Fruit fly (Drosophila melanogaster) whole organism, embryonic: Measurements from ENCODE around the gene scyl.

Experiments used
- CG10147 ChIP-seq: fragments of 200-800 bp; sonication (Bioruptor generic); optimal IDR thresholded peaks from 2 replicates; lab custom pipeline; 2019; ENCODE audit warnings: missing biosample characterization, mild to moderate bottlenecking, missing genetic modification characterization, moderate library complexity
- CG10209 ChIP-seq: fragments of 200-800 bp; sonication (Bioruptor generic); optimal IDR thresholded peaks from 3 replicates; lab custom pipeline; 2017; ENCODE audit warnings: missing biosample characterization, mild to moderate bottlenecking, missing genetic modification characterization, missing genetic modification reagents
- CG1024 ChIP-seq: fragments of 200-800 bp; sonication (Bioruptor generic); IDR thresholded peaks from 2 replicates; pipeline ENCODE4 v1.3.6; 2022; ENCODE audit warnings: missing biosample characterization, missing genetic modification characterization
- CG11456 ChIP-seq: fragments of 200-800 bp; sonication (Bioruptor generic); IDR thresholded peaks from 3 replicates; pipeline ENCODE4 v1.3.6; 2022; ENCODE audit warnings: missing biosample characterization, missing genetic modification characterization
- CG12769 ChIP-seq: fragments of 200-800 bp; sonication (Bioruptor generic); optimal IDR thresholded peaks from 2 replicates; lab custom pipeline; 2019; ENCODE audit warnings: missing biosample characterization, mild to moderate bottlenecking, missing genetic modification characterization, moderate library complexity
- CG1529 ChIP-seq: fragments of 200-800 bp; sonication (Bioruptor generic); optimal IDR thresholded peaks from 3 replicates; lab custom pipeline; 2018; ENCODE audit warnings: missing biosample characterization, missing genetic modification characterization
- CG16779 ChIP-seq: fragments of 200-800 bp; sonication (Bioruptor generic); IDR thresholded peaks from 2 replicates; pipeline ENCODE4 v1.3.6; 2022; ENCODE audit warnings: missing biosample characterization, missing genetic modification characterization
- CG17568 ChIP-seq: fragments of 200-800 bp; sonication (Bioruptor generic); optimal IDR thresholded peaks from 2 replicates; lab custom pipeline; 2018; ENCODE audit warnings: missing biosample characterization, mild to moderate bottlenecking, missing genetic modification characterization, moderate library complexity
- CG1792 ChIP-seq: fragments of 200-800 bp; sonication (Bioruptor generic); optimal IDR thresholded peaks from 2 replicates; lab custom pipeline; 2016; ENCODE audit warnings: missing biosample characterization, missing genetic modification characterization
- CG2712 ChIP-seq: fragments of 200-800 bp; optimal IDR thresholded peaks from 3 replicates; lab custom pipeline; 2019; ENCODE audit warnings: missing biosample characterization, mild to moderate bottlenecking, missing genetic modification characterization, moderate library complexity
- CG30431 ChIP-seq: fragments of 200-800 bp; sonication (Bioruptor generic); optimal IDR thresholded peaks from 2 replicates; lab custom pipeline; 2017; ENCODE audit warnings: missing biosample characterization, missing genetic modification characterization
- CG31365 ChIP-seq: fragments of 200-800 bp; sonication (Bioruptor generic); optimal IDR thresholded peaks from 2 replicates; lab custom pipeline; 2018; ENCODE audit warnings: missing biosample characterization, mild to moderate bottlenecking, missing genetic modification characterization
- CG31441 ChIP-seq: fragments of 200-800 bp; sonication (Bioruptor generic); IDR thresholded peaks from 2 replicates; pipeline ENCODE4 v1.3.6; 2022; ENCODE audit warnings: missing biosample characterization, missing genetic modification characterization
- CG3995 ChIP-seq: fragments of 200-800 bp; sonication (Bioruptor generic); optimal IDR thresholded peaks from 3 replicates; lab custom pipeline; 2016; ENCODE audit warnings: missing biosample characterization, missing genetic modification characterization
- CG4730 ChIP-seq: fragments of 200-800 bp; sonication (Bioruptor generic); IDR thresholded peaks from 2 replicates; pipeline ENCODE4 v1.3.6; 2022; ENCODE audit warnings: missing biosample characterization, missing genetic modification characterization
- CG5245 ChIP-seq: fragments of 200-800 bp; sonication (Bioruptor generic); optimal IDR thresholded peaks from 3 replicates; lab custom pipeline; 2016; ENCODE audit warnings: missing biosample characterization, missing genetic modification characterization
- CG6272 ChIP-seq: fragments of 200-800 bp; sonication (Bioruptor generic); IDR thresholded peaks from 2 replicates; pipeline ENCODE4 v1.3.6; 2022; ENCODE audit warnings: missing biosample characterization, missing genetic modification characterization
- CG6683 ChIP-seq: fragments of 200-800 bp; sonication (Bioruptor generic); optimal IDR thresholded peaks from 2 replicates; lab custom pipeline; 2017; ENCODE audit warnings: missing biosample characterization, mild to moderate bottlenecking, missing genetic modification characterization, missing genetic modification reagents
- CG7357 ChIP-seq: fragments of 200-800 bp; sonication (Bioruptor generic); IDR thresholded peaks from 3 replicates; pipeline ENCODE4 v1.3.6; 2022; ENCODE audit warnings: missing biosample characterization, missing genetic modification characterization
- CG8388 ChIP-seq: fragments of 200-800 bp; sonication (Bioruptor generic); optimal IDR thresholded peaks from 2 replicates; lab custom pipeline; 2019; ENCODE audit warnings: missing biosample characterization, mild to moderate bottlenecking, missing genetic modification characterization, moderate library complexity
- CG9215 ChIP-seq: fragments of 200-800 bp; sonication (Bioruptor generic); IDR thresholded peaks from 2 replicates; pipeline ENCODE4 v1.3.6; 2022; ENCODE audit warnings: missing biosample characterization, missing genetic modification characterization
- CG9797 ChIP-seq: fragments of 200-800 bp; sonication (Bioruptor generic); optimal IDR thresholded peaks from 3 replicates; lab custom pipeline; 2018; ENCODE audit warnings: missing biosample characterization, mild to moderate bottlenecking, missing genetic modification characterization
- Dbx ChIP-seq: fragments of 200-800 bp; sonication (Bioruptor generic); IDR thresholded peaks from 3 replicates; pipeline ENCODE4 v1.3.6; 2022; ENCODE audit warnings: missing biosample characterization, missing genetic modification characterization
- Fer3 ChIP-seq: fragments of 200-800 bp; sonication (Bioruptor generic); optimal IDR thresholded peaks from 2 replicates; lab custom pipeline; 2018; ENCODE audit warnings: missing biosample characterization, mild to moderate bottlenecking, missing genetic modification characterization, moderate library complexity
- MESR4 ChIP-seq: fragments of 200-800 bp; sonication (Bioruptor generic); optimal IDR thresholded peaks from 2 replicates; lab custom pipeline; 2018; ENCODE audit warnings: missing biosample characterization, mild to moderate bottlenecking, missing genetic modification characterization, moderate library complexity
- Nf-YB ChIP-seq: fragments of 200-800 bp; sonication (Bioruptor generic); optimal IDR thresholded peaks from 3 replicates; lab custom pipeline; 2019; ENCODE audit warnings: missing biosample characterization, mild to moderate bottlenecking, missing genetic modification characterization, moderate library complexity
- Side ChIP-seq: fragments of 200-800 bp; sonication (Bioruptor generic); optimal IDR thresholded peaks from 2 replicates; lab custom pipeline; 2016; ENCODE audit warnings: missing biosample characterization, missing genetic modification characterization
- Ssrp ChIP-seq: fragments of 200-800 bp; sonication (Bioruptor generic); optimal IDR thresholded peaks from 2 replicates; lab custom pipeline; 2018; ENCODE audit warnings: missing biosample characterization, mild to moderate bottlenecking, missing genetic modification characterization, moderate library complexity
- croc ChIP-seq: fragments of 200-800 bp; sonication (Bioruptor generic); conservative IDR thresholded peaks from 3 replicates; pipeline ENCODE4 v1.3.6; 2022; ENCODE audit warnings: missing biosample characterization, missing genetic modification characterization
- cwo ChIP-seq: fragments of 200-800 bp; sonication (Bioruptor generic); optimal IDR thresholded peaks from 3 replicates; lab custom pipeline; 2017; ENCODE audit warnings: missing biosample characterization, missing genetic modification characterization, mild to moderate bottlenecking, moderate library complexity, missing genetic modification reagents
- danr ChIP-seq: fragments of 200-800 bp; sonication (Bioruptor generic); IDR thresholded peaks from 2 replicates; pipeline ENCODE4 v1.3.6; 2022; ENCODE audit warnings: missing biosample characterization, missing genetic modification characterization
- dati ChIP-seq: fragments of 200-800 bp; sonication (Bioruptor generic); IDR thresholded peaks from 2 replicates; pipeline ENCODE4 v1.3.6; 2022; ENCODE audit warnings: missing biosample characterization, missing genetic modification characterization
- fd102C ChIP-seq: fragments of 200-800 bp; sonication (Bioruptor generic); optimal IDR thresholded peaks from 2 replicates; lab custom pipeline; 2018; ENCODE audit warnings: missing biosample characterization, mild to moderate bottlenecking, missing genetic modification characterization, moderate library complexity
- gcm2 ChIP-seq: fragments of 200-800 bp; sonication (Bioruptor generic); optimal IDR thresholded peaks from 2 replicates; lab custom pipeline; 2016; ENCODE audit warnings: missing biosample characterization, missing genetic modification characterization
- grau ChIP-seq: fragments of 200-800 bp; optimal IDR thresholded peaks from 3 replicates; lab custom pipeline; 2019; ENCODE audit warnings: missing biosample characterization, mild to moderate bottlenecking, missing genetic modification characterization, moderate library complexity
- her ChIP-seq: fragments of 200-800 bp; sonication (Bioruptor generic); optimal IDR thresholded peaks from 2 replicates; lab custom pipeline; 2016; ENCODE audit warnings: missing biosample characterization, missing genetic modification characterization
- hkb ChIP-seq, 2 experiments: fragments of 200-800 bp in 1 of 2; fragments of >200 bp in 1 of 2; sonication (Bioruptor generic) in 1 of 2; IDR thresholded peaks in 1 of 2; optimal IDR thresholded peaks in 1 of 2; 2 replicates each; pipeline versions ENCODE4 v1.3.6 to Lab custom; 2017 to 2022; ENCODE audit warnings: missing biosample characterization in 1 of 2, missing genetic modification characterization in 1 of 2
- nau ChIP-seq: fragments of 200-800 bp; sonication (Bioruptor generic); optimal IDR thresholded peaks from 3 replicates; lab custom pipeline; 2017; ENCODE audit warnings: missing biosample characterization, mild to moderate bottlenecking, missing genetic modification characterization, missing genetic modification reagents
- pb ChIP-seq: fragments of 200-800 bp; sonication (Bioruptor generic); optimal IDR thresholded peaks from 3 replicates; lab custom pipeline; 2016; ENCODE audit warnings: missing biosample characterization, missing genetic modification characterization
- peb ChIP-seq: fragments of 200-800 bp; sonication (Bioruptor generic); IDR thresholded peaks from 2 replicates; pipeline ENCODE4 v1.3.6; 2022; ENCODE audit warnings: missing biosample characterization, missing genetic modification characterization
- phol ChIP-seq: fragments of 200-800 bp; sonication (Bioruptor generic); optimal IDR thresholded peaks from 3 replicates; lab custom pipeline; 2018; ENCODE audit warnings: missing biosample characterization, mild to moderate bottlenecking, missing genetic modification characterization, moderate library complexity
- pros ChIP-seq: fragments of 200-800 bp; sonication (Bioruptor generic); optimal IDR thresholded peaks from 3 replicates; lab custom pipeline; 2019; ENCODE audit warnings: missing biosample characterization, mild to moderate bottlenecking, missing genetic modification characterization, moderate library complexity
- pzg ChIP-seq: fragments of 200-800 bp; sonication (Bioruptor generic); optimal IDR thresholded peaks from 3 replicates; lab custom pipeline; 2018; ENCODE audit warnings: missing biosample characterization, mild to moderate bottlenecking, missing genetic modification characterization, moderate library complexity
- sna ChIP-seq: fragments of 200-800 bp; sonication (Bioruptor generic); IDR thresholded peaks from 2 replicates; pipeline ENCODE4 v1.3.6; 2022; ENCODE audit warnings: missing biosample characterization, missing genetic modification characterization; ENCODE audit not compliant: partially characterized antibody
- stc ChIP-seq: fragments of 200-800 bp; sonication (Bioruptor generic); IDR thresholded peaks from 2 replicates; pipeline ENCODE4 v1.3.6; 2022; ENCODE audit warnings: missing biosample characterization, missing genetic modification characterization
- tx ChIP-seq: fragments of 200-800 bp; sonication (Bioruptor generic); optimal IDR thresholded peaks from 2 replicates; lab custom pipeline; 2016; ENCODE audit warnings: missing biosample characterization, missing genetic modification characterization
- vfl ChIP-seq: fragments of 200-800 bp; sonication (Bioruptor generic); optimal IDR thresholded peaks from 2 replicates; lab custom pipeline; 2016; ENCODE audit warnings: missing biosample characterization, missing genetic modification characterization
- wek ChIP-seq: fragments of 200-800 bp; sonication (Bioruptor generic); optimal IDR thresholded peaks from 3 replicates; lab custom pipeline; 2018; ENCODE audit warnings: missing biosample characterization, mild to moderate bottlenecking, missing genetic modification characterization, moderate library complexity
- z ChIP-seq: fragments of 200-800 bp; sonication (Bioruptor generic); IDR thresholded peaks from 3 replicates; pipeline ENCODE4 v1.3.6; 2022; ENCODE audit warnings: missing biosample characterization, missing genetic modification characterization

scyl gene

DNA sequence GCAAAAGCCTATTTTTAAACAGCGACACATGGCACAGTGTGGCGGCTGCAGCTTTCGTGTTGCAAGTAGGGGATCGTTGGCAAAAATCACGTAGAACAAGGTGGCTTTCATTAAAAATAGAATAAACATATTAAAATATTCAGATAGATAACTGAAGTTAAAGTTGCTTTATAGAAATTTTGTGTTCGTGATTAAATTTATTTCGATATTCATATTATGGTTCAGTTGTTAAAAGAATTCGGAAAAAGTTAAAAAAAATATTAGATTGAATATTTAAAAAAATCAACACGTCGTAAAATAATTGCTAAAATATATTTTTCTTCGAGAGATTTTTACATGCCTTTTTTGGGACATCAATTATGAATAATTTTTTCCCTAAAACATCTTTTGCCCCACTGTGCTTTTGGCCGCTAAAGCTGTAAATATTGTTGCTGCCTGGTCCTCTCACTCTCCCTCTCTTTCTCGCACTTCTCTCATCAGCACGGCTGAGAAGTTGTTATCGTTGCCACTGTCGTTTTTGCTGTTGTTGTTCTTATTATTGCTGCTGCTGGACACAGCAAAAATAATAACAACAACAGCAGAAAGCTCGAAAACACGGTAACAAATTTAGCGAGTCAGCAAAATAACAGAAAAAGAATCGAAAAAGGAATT lies 44.2 kb downstream of the scyl start (continued):
- TF ChIP-seq CG30431: peak; percentile 88
- no peak for TF ChIP-seq sna (GFP tag; lab: Robert Waterston, UW)
- peak; percentile 93 for TF ChIP-seq phol (tag; lab: Kevin White, UChicago)
- peak; percentile 94 for TF ChIP-seq CG10209 (GFP tag; lab: Kevin White, UChicago)
- TF ChIP-seq gcm2 (GFP tag; lab: Kevin White, UChicago): peak; percentile 75
- TF ChIP-seq peb (GFP tag; lab: Robert Waterston, UW): peak; percentile 60
- no peak for TF ChIP-seq fd102C (GFP tag; lab: Kevin White, UChicago)
- TF ChIP-seq CG1792 (GFP tag; lab: Kevin White, UChicago): peak; percentile 24
- TF ChIP-seq CG2712 (tag; lab: Kevin White, UChicago): peak; percentile 92
- TF ChIP-seq pzg: no peak
- TF ChIP-seq pb (GFP tag; lab: Kevin White, UChicago): no peak
- TF ChIP-seq Nf-YB (GFP tag; lab: Kevin White, UChicago): peak; percentile 80
- TF ChIP-seq CG31441 (GFP tag; lab: Robert Waterston, UW): peak; percentile 97
- peak; percentile 52 for TF ChIP-seq CG1024 (GFP tag; lab: Robert Waterston, UW)
- no peak for TF ChIP-seq CG16779 (GFP tag; lab: Robert Waterston, UW)
- TF ChIP-seq CG4730: peak; percentile 55; the same call in 1 of the 2 replicates
- TF ChIP-seq grau: peak; percentile 93
- no peak for TF ChIP-seq z (GFP tag; lab: Robert Waterston, UW)
- TF ChIP-seq CG9215 (GFP tag; lab: Robert Waterston, UW): peak; percentile 78
- TF ChIP-seq Fer3 (tag; lab: Kevin White, UChicago): peak; percentile 72
- TF ChIP-seq danr: peak; percentile 65; the same call in 1 of the 2 replicates
- TF ChIP-seq CG7357 (GFP tag; lab: Robert Waterston, UW): peak; percentile 70; the same call in 2 of the 3 replicates
- TF ChIP-seq stc: peak; percentile 77; the same call in 1 of the 2 replicates
- peak; percentile 72 for TF ChIP-seq Dbx
- peak; percentile 78 for TF ChIP-seq cwo
- no peak for TF ChIP-seq pros (GFP tag; lab: Kevin White, UChicago)
- no peak for TF ChIP-seq CG9797 (GFP tag; lab: Kevin White, UChicago)
- peak; percentile 90 for TF ChIP-seq CG1529 (GFP tag; lab: Kevin White, UChicago)
- no peak for TF ChIP-seq MESR4
- peak; percentile 41 for TF ChIP-seq CG17568 (GFP tag; lab: Kevin White, UChicago)
- peak; percentile 14 for TF ChIP-seq CG12769 (tag; lab: Kevin White, UChicago)
- peak; percentile 25 for TF ChIP-seq her (GFP tag; lab: Kevin White, UChicago)
- TF ChIP-seq CG5245 (GFP tag; lab: Kevin White, UChicago): peak; percentile 64
- no peak for TF ChIP-seq CG3995 (GFP tag; lab: Kevin White, UChicago)
- peak; percentile 86 for TF ChIP-seq nau (GFP tag; lab: Kevin White, UChicago)
- peak; percentile 66 for TF ChIP-seq tx (GFP tag; lab: Kevin White, UChicago)
- peak; percentile 49 for TF ChIP-seq vfl (GFP tag; lab: Kevin White, UChicago)
- no peak for TF ChIP-seq hkb (optimal IDR thresholded peaks at IDR 0.05; lab: Kevin White, UChicago)
- TF ChIP-seq hkb (GFP tag; IDR thresholded peaks at IDR 0.05; lab: Robert Waterston, UW): peak; percentile 77
- TF ChIP-seq croc (GFP tag; lab: Robert Waterston, UW): peak; percentile 79
- no peak for TF ChIP-seq CG31365
- TF ChIP-seq CG6683: peak; percentile 81
- TF ChIP-seq Ssrp (tag; lab: Kevin White, UChicago): peak; percentile 93
- TF ChIP-seq CG11456 (GFP tag; lab: Robert Waterston, UW): peak; percentile 51; the same call in 2 of the 3 replicates
- TF ChIP-seq CG8388 (GFP tag; lab: Kevin White, UChicago): peak; percentile 88
- no peak for TF ChIP-seq dati (GFP tag; lab: Robert Waterston, UW)
- peak; percentile 88 for TF ChIP-seq CG10147 (GFP tag; lab: Kevin White, UChicago)
- no peak for TF ChIP-seq wek (GFP tag; lab: Kevin White, UChicago)
- peak; percentile 53 for TF ChIP-seq Side
- TF ChIP-seq CG6272 (GFP tag; lab: Robert Waterston, UW): no peak
